Worm (Caenorhabditis elegans) whole organism, late embryonic: ENCODE data around the gene F28F9.3.

ENCODE experiments used
- K09A11.1 ChIP-seq: sonication (generic microtip); optimal IDR thresholded peaks from 2 replicates; lab custom pipeline; 2017; ENCODE audit warnings: antibody characterized with exemption, mild to moderate bottlenecking, missing genetic modification characterization, missing compliant biosample characterization; ENCODE audit not compliant: insufficient read depth
- ceh-6 ChIP-seq: fragments of 200-800 bp; sonication (Bioruptor generic); optimal IDR thresholded peaks from 2 replicates; lab custom pipeline; 2018; ENCODE audit warnings: mild to moderate bottlenecking, missing genetic modification characterization, missing compliant biosample characterization
- che-1 ChIP-seq: sonication (generic microtip); optimal IDR thresholded peaks from 2 replicates; lab custom pipeline; 2016; ENCODE audit warnings: mild to moderate bottlenecking, missing genetic modification characterization, missing compliant biosample characterization
- pha-2 ChIP-seq: sonication (generic microtip); optimal IDR thresholded peaks from 2 replicates; lab custom pipeline; 2017; ENCODE audit warnings: mild to moderate bottlenecking, missing genetic modification characterization, missing compliant biosample characterization
- pqm-1 ChIP-seq: sonication (generic microtip); optimal IDR thresholded peaks from 2 replicates; lab custom pipeline; 2016; ENCODE audit warnings: missing genetic modification characterization, missing compliant biosample characterization
- unc-3 ChIP-seq, 2 experiments: fragments of 200-800 bp in 1 of 2; sonication (Bioruptor generic) in 1 of 2; sonication (generic microtip) in 1 of 2; conservative IDR thresholded peaks in 1 of 2; optimal IDR thresholded peaks in 1 of 2; 2 replicates each; pipeline versions ENCODE4 v1.3.6 to Lab custom; 2016 to 2022; ENCODE audit warnings: missing compliant biosample characterization in 2 of 2, missing genetic modification characterization in 2 of 2, missing genetic modification reagents in 1 of 2

- TF ChIP-seq K09A11.1 (tag; lab: Kevin White, UChicago) (no peak), ceh-6 (GFP tag; lab: Kevin White, UChicago) (no peak), unc-3 (GFP tag; conservative IDR thresholded peaks at IDR 0.05; lab: Robert Waterston, UW) (no peak), unc-3 (tag; optimal IDR thresholded peaks at IDR 0.05; lab: Kevin White, UChicago) (no peak), che-1 (no peak), pqm-1 (tag; lab: Kevin White, UChicago) (no peak), pha-2 (no peak)
Measured at ce11 chrIV:3819278-3819777, 7.4 kb upstream of the F28F9.3 start, which contains the start of gene bris-1.
